Fruit fly (Drosophila melanogaster) whole organism, pupa: ENCODE data around the gene CG43102.

Source experiments
- CG10348 ChIP-seq: fragments of 200-800 bp; sonication (Bioruptor generic); IDR thresholded peaks from 2 replicates; pipeline ENCODE4 v1.3.6; 2022; ENCODE audit warnings: missing biosample characterization, missing genetic modification characterization
- CG12605 ChIP-seq: fragments of 200-800 bp; sonication (Bioruptor generic); IDR thresholded peaks from 2 replicates; pipeline ENCODE4 v1.3.6; 2022; ENCODE audit warnings: missing biosample characterization, missing genetic modification characterization
- CG34367 ChIP-seq: fragments of 200-800 bp; sonication (Bioruptor generic); optimal IDR thresholded peaks from 2 replicates; lab custom pipeline; 2018; ENCODE audit warnings: missing biosample characterization, mild to moderate bottlenecking, missing genetic modification characterization
- CG8301 ChIP-seq: fragments of 200-800 bp; sonication (Bioruptor generic); optimal IDR thresholded peaks from 2 replicates; lab custom pipeline; 2018; ENCODE audit warnings: missing biosample characterization, mild to moderate bottlenecking, missing genetic modification characterization
- CG9948 ChIP-seq: fragments of 200-800 bp; sonication (Bioruptor generic); optimal IDR thresholded peaks from 2 replicates; lab custom pipeline; 2018; ENCODE audit warnings: missing biosample characterization, mild to moderate bottlenecking, missing genetic modification characterization, moderate library complexity
- Pif1B ChIP-seq: fragments of 200-800 bp; sonication (Bioruptor generic); optimal IDR thresholded peaks from 3 replicates; lab custom pipeline; 2016; ENCODE audit warnings: missing biosample characterization, missing genetic modification characterization
- rn ChIP-seq: fragments of 200-800 bp; sonication (Bioruptor generic); IDR thresholded peaks from 2 replicates; pipeline ENCODE4 v1.3.6; 2022; ENCODE audit warnings: missing biosample characterization, missing genetic modification characterization

DNA sequence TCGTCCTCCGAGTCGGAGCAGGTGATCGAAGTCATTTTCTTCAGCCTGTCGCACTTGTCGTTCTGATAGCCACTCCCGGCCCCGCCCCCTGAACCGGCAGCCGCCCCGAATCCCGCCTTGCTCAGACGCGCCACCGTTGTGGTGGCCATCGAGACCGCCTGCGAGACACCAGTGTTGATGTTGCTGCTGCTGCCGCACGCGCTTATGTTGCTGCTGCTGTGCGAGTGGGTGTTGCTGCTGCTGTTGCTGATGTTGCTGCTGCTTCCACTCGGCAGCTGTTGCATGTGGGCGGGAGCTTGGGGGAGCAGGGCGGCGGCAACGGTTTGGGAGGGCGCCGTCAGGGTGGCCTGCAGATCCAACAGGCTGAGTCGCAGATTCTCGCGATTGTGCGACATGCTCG lies 20.4 kb downstream of the CG43102 start:
- TF ChIP-seq Pif1B (no peak), CG8301 (no peak), CG12605 (no peak), rn (GFP tag; lab: Robert Waterston, UW) (no peak), CG10348 (GFP tag; lab: Robert Waterston, UW) (no peak), CG9948 (tag; lab: Kevin White, UChicago) (no peak), CG34367 (tag; lab: Kevin White, UChicago) (no peak)
